Worm (Caenorhabditis elegans) whole organism, midembryonic: ENCODE measurements around the gene W02F12.8.

Source experiments
- klf-2 ChIP-seq: fragments of 200-800 bp; sonication (Bioruptor generic); conservative IDR thresholded peaks from 2 replicates; pipeline ENCODE4 v1.3.6; 2022; ENCODE audit warnings: missing genetic modification reagents, missing genetic modification characterization, missing compliant biosample characterization
- med-1 ChIP-seq: sonication (generic microtip); optimal IDR thresholded peaks from 2 replicates; lab custom pipeline; 2017; ENCODE audit warnings: missing genetic modification characterization, mild to moderate bottlenecking, missing compliant biosample characterization, antibody characterized with exemption, missing genetic modification reagents; ENCODE audit not compliant: insufficient read depth
- tab-1 ChIP-seq: fragments of 200-800 bp; sonication (Bioruptor generic); IDR thresholded peaks from 2 replicates; pipeline ENCODE4 v1.3.6; 2022; ENCODE audit warnings: missing genetic modification characterization, missing compliant biosample characterization
- ztf-23 ChIP-seq: fragments of 200-800 bp; sonication (Bioruptor generic); IDR thresholded peaks from 2 replicates; pipeline ENCODE4 v1.3.6; 2022; ENCODE audit warnings: missing genetic modification reagents, missing genetic modification characterization, missing compliant biosample characterization

DNA sequence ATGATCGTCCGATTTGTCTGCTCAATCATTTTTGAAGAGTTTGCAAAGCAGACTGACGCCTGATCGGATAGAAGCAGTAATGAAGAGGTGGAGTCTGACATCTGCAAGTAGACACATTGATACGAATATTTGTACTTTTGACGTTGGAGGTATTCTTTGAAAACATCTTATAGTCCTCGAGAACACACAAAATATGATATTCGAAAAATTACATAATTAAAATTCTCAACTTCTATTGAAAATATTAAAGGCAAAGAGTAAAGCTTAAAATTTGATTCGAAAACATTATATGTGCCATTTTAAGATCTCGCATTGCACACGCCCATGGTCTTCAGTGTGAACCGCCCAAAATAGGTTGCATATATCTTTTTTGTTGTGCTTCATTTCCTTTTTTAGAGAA lies 27.8 kb upstream of the W02F12.8 start, which contains the start of gene ZC487.2:
- TF ChIP-seq med-1 (GFP tag; lab: Kevin White, UChicago) = no peak
- TF ChIP-seq klf-2 (GFP tag; lab: Robert Waterston, UW) = no peak
- TF ChIP-seq tab-1 = no peak
- no peak for TF ChIP-seq ztf-23 (GFP tag; lab: Robert Waterston, UW)
